Worm (Caenorhabditis elegans): ENCODE measurements around the gene R13H4.7.

R13H4.7 gene

DNA sequence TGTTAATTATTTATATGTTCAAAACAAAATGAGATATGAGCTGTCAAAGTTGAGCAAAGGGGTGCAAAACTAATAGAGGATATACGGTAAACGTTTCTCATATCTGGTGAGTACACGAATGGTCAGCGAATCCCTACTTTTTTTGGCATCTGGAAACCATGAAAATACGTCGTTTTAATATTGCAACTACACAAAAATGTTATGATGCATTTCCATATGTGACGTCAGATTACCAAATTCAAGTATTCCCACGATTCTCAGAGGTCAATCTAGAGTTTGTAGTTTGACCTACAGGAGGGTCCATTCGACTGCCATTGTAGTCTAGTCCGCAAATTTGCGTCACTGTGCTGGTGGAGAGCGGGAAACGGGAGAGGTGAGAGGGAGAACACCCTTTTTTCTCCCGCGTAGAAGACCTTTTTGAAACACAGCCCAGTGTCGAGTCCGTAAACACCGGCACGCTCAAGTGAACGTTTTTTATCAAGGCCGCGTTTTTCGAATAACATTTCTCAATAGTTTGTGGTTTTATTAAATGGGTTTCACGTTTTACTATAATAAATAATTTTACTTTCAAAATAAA lies 28.4 kb upstream of the R13H4.7 start:
- TF ChIP-seq cebp-1 (GFP tag; IDR thresholded peaks at IDR 0.05) (no peak), cebp-1 (tag; optimal IDR thresholded peaks at IDR 0.05) (peak; percentile 45), nhr-27 (tag; optimal IDR thresholded peaks at IDR 0.05) (no peak), F52B5.7 (tag; optimal IDR thresholded peaks at IDR 0.05) (no peak), B0035.1 (tag; optimal IDR thresholded peaks at IDR 0.05) (no peak), rpc-1 (optimal IDR thresholded peaks at IDR 0.05) (no peak), rpc-1 (tag; optimal IDR thresholded peaks at IDR 0.05) (no peak), ztf-28 (GFP tag; IDR thresholded peaks at IDR 0.05) (0 out of 2 replicates have a peak, but pooled peaks have one; percentile 39), tbp1 (GFP tag; optimal IDR thresholded peaks at IDR 0.05) (no peak), ceh-40 (GFP tag; IDR thresholded peaks at IDR 0.05) (no peak), aptf-2 (GFP tag; conservative IDR thresholded peaks at IDR 0.05) (0 out of 2 replicates have a peak, but pooled peaks have one; percentile 17), ztf-3 (GFP tag; optimal IDR thresholded peaks at IDR 0.05) (no peak), lin-54 (GFP tag; optimal IDR thresholded peaks at IDR 0.05) (peak; percentile 64), hlh-26 (GFP tag; conservative IDR thresholded peaks at IDR 0.05) (no peak), F57A8.1 (GFP tag; optimal IDR thresholded peaks at IDR 0.05) (no peak), B0336.3 (GFP tag; IDR thresholded peaks at IDR 0.05) (peak; percentile 43; the same call in 1 of the 2 replicates), dpl-1 (GFP tag; optimal IDR thresholded peaks at IDR 0.05) (peak; percentile 52), nfya-2 (GFP tag; IDR thresholded peaks at IDR 0.05) (no peak), dox-1 (GFP tag; IDR thresholded peaks at IDR 0.05) (peak; percentile 74; the same call in 1 of the 2 replicates), nhr-80 (tag; optimal IDR thresholded peaks at IDR 0.05) (peak; percentile 62), ceh-27 (GFP tag; optimal IDR thresholded peaks at IDR 0.05) (peak; percentile 9), egl-44 (GFP tag; IDR thresholded peaks at IDR 0.05) (no peak), hmg-1.2 (GFP tag; IDR thresholded peaks at IDR 0.05) (peak; percentile 40), Y53G8AR.9 (GFP tag; conservative IDR thresholded peaks at IDR 0.05) (no peak), aptf-3 (GFP tag; IDR thresholded peaks at IDR 0.05) (no peak), snpc-1.3 (tag; optimal IDR thresholded peaks at IDR 0.05; ENCODE audit: insufficient read depth) (no peak), ceh-79 (tag; optimal IDR thresholded peaks at IDR 0.05) (no peak), efl-1 (GFP tag; optimal IDR thresholded peaks at IDR 0.05) (peak; percentile 91), madf-8 (GFP tag; conservative IDR thresholded peaks at IDR 0.05) (peak; percentile 76), lin-35 (GFP tag; optimal IDR thresholded peaks at IDR 0.05) (peak in 1 of 3 experiments; percentile 32), hsf-1 (GFP tag; IDR thresholded peaks at IDR 0.05) (peak; percentile 62; the same call in 1 of the 2 replicates), die-1 (tag; optimal IDR thresholded peaks at IDR 0.05) (no peak), nhr-120 (GFP tag; IDR thresholded peaks at IDR 0.05) (no peak), xnd-1 (tag; optimal IDR thresholded peaks at IDR 0.05) (peak; percentile 53), ccch-3 (GFP tag; optimal IDR thresholded peaks at IDR 0.05) (no peak), bed-2 (GFP tag; IDR thresholded peaks at IDR 0.05) (0 out of 2 replicates have a peak, but pooled peaks have one; percentile 14), D2030.7 (GFP tag; IDR thresholded peaks at IDR 0.05) (no peak), snpc-3.4 (tag; optimal IDR thresholded peaks at IDR 0.05) (peak; percentile 36), madf-6 (GFP tag; IDR thresholded peaks at IDR 0.05) (peak; percentile 88), mcd-1 (GFP tag; IDR thresholded peaks at IDR 0.05) (peak; percentile 48; the same call in 1 of the 2 replicates), attf-5 (GFP tag; optimal IDR thresholded peaks at IDR 0.05) (peak; percentile 53), nhr-90 (tag; optimal IDR thresholded peaks at IDR 0.05) (no peak), egrh-3 (GFP tag; IDR thresholded peaks at IDR 0.05) (no peak; the same call in 1 of the 2 replicates), madf-3 (GFP tag; IDR thresholded peaks at IDR 0.05) (0 out of 2 replicates have a peak, but pooled peaks have one; percentile 62)

All from whole organism, young adult.